Fruit fly (Drosophila melanogaster): ENCODE data around the gene Rbp9.
A peak's percentile ranks its signal among the peaks of the same experiment; 100 is the strongest.

The Rbp9 gene

dm6 chr2L:2979091-2979490 is 24.5 kb downstream of the Rbp9 start, which contains the start of gene CG9643 (continued):
- TF ChIP-seq sd (tag; optimal IDR thresholded peaks at IDR 0.05) (no peak), Stat92E (GFP tag; optimal IDR thresholded peaks at IDR 0.05) (no peak), klu (GFP tag; IDR thresholded peaks at IDR 0.05) (no peak), CG14667 (GFP tag; IDR thresholded peaks at IDR 0.05) (no peak), pita (GFP tag; optimal IDR thresholded peaks at IDR 0.05) (no peak), CG7271 (tag; optimal IDR thresholded peaks at IDR 0.05) (no peak), ranshi (GFP tag; IDR thresholded peaks at IDR 0.05) (no peak), Oli (tag; optimal IDR thresholded peaks at IDR 0.05) (no peak), CG7556 (GFP tag; optimal IDR thresholded peaks at IDR 0.05) (no peak), CG7357 (GFP tag; IDR thresholded peaks at IDR 0.05) (no peak), Elba2 (GFP tag; optimal IDR thresholded peaks at IDR 0.05) (no peak), ham (GFP tag; IDR thresholded peaks at IDR 0.05) (no peak), Blimp-1 (GFP tag; optimal IDR thresholded peaks at IDR 0.05) (no peak), CG5953 (GFP tag; IDR thresholded peaks at IDR 0.05) (no peak), ara (GFP tag; IDR thresholded peaks at IDR 0.05) (no peak), CG30020 (tag; optimal IDR thresholded peaks at IDR 0.05) (peak; percentile 96), CG16863 (GFP tag; optimal IDR thresholded peaks at IDR 0.05) (no peak), gce (GFP tag; IDR thresholded peaks at IDR 0.05) (no peak), NFAT (GFP tag; IDR thresholded peaks at IDR 0.05) (no peak), cg (GFP tag; optimal IDR thresholded peaks at IDR 0.05) (no peak), CG15073 (GFP tag; optimal IDR thresholded peaks at IDR 0.05) (no peak), CrebB (tag; optimal IDR thresholded peaks at IDR 0.05) (no peak), CG3847 (GFP tag; IDR thresholded peaks at IDR 0.05) (no peak), run (tag; optimal IDR thresholded peaks at IDR 0.05) (no peak), CG17359 (tag; optimal IDR thresholded peaks at IDR 0.05) (no peak), az2 (GFP tag; optimal IDR thresholded peaks at IDR 0.05) (no peak), NfI (GFP tag; optimal IDR thresholded peaks at IDR 0.05) (no peak), dpn (GFP tag; optimal IDR thresholded peaks at IDR 0.05) (no peak), oc (tag; optimal IDR thresholded peaks at IDR 0.05) (no peak), CG12744 (GFP tag; optimal IDR thresholded peaks at IDR 0.05) (no peak), CG32772 (GFP tag; IDR thresholded peaks at IDR 0.05) (no peak), CG3281 (GFP tag; optimal IDR thresholded peaks at IDR 0.05) (no peak), Ravus (GFP tag; IDR thresholded peaks at IDR 0.05) (no peak), Atf-2 (GFP tag; optimal IDR thresholded peaks at IDR 0.05) (no peak), Hr3 (GFP tag; optimal IDR thresholded peaks at IDR 0.05) (no peak), Ets97D (GFP tag; optimal IDR thresholded peaks at IDR 0.05) (no peak), CG13624 (GFP tag; optimal IDR thresholded peaks at IDR 0.05) (no peak), CG15601 (tag; optimal IDR thresholded peaks at IDR 0.05) (no peak), CG16813 (GFP tag; IDR thresholded peaks at IDR 0.05; ENCODE audit: partially characterized antibody) (no peak), CG9817 (tag; optimal IDR thresholded peaks at IDR 0.05) (no peak), CG12155 (GFP tag; optimal IDR thresholded peaks at IDR 0.05) (no peak), CG4404 (GFP tag; IDR thresholded peaks at IDR 0.05) (no peak), ash1 (GFP tag; optimal IDR thresholded peaks at IDR 0.05) (no peak), CG8765 (GFP tag; IDR thresholded peaks at IDR 0.05) (no peak), CG17361 (GFP tag; IDR thresholded peaks at IDR 0.05) (no peak), repo (GFP tag; optimal IDR thresholded peaks at IDR 0.05) (no peak), tup (GFP tag; optimal IDR thresholded peaks at IDR 0.05) (no peak), ERR (GFP tag; optimal IDR thresholded peaks at IDR 0.05) (no peak), CG12391 (tag; optimal IDR thresholded peaks at IDR 0.05) (no peak), CG34376 (GFP tag; optimal IDR thresholded peaks at IDR 0.05) (no peak), CG4730 (GFP tag; IDR thresholded peaks at IDR 0.05) (no peak), CG9437 (GFP tag; optimal IDR thresholded peaks at IDR 0.05) (no peak), CG33213 (GFP tag; optimal IDR thresholded peaks at IDR 0.05) (no peak)

All from whole organism, embryonic.